Worm (Caenorhabditis elegans) whole organism, L2 larva: ENCODE results near the gene npr-38.
A peak's percentile ranks its signal among the peaks of the same experiment; 100 is the strongest.

Source experiments
- C34F6.9 ChIP-seq: fragments of 150-350 bp; optimal IDR thresholded peaks from 2 replicates; lab custom pipeline; 2014; ENCODE audit warnings: missing biosample characterization, missing genetic modification characterization
- F13H6.1 ChIP-seq: sonication (generic microtip); optimal IDR thresholded peaks from 2 replicates; lab custom pipeline; 2016; ENCODE audit warnings: missing genetic modification characterization, missing compliant biosample characterization
- Y55F3AM.14 ChIP-seq: fragments of 200-800 bp; sonication (Bioruptor generic); optimal IDR thresholded peaks from 2 replicates; lab custom pipeline; 2018; ENCODE audit warnings: mild to moderate bottlenecking, missing genetic modification characterization, missing compliant biosample characterization
- alr-1 ChIP-seq: fragments of 150-350 bp; optimal IDR thresholded peaks from 2 replicates; lab custom pipeline; 2014; ENCODE audit warnings: missing biosample characterization, missing genetic modification characterization
- aly-2 ChIP-seq: fragments of 150-350 bp; optimal IDR thresholded peaks from 2 replicates; lab custom pipeline; 2014; ENCODE audit warnings: missing biosample characterization, missing genetic modification characterization
- blmp-1 ChIP-seq: sonication (generic microtip); optimal IDR thresholded peaks from 2 replicates; lab custom pipeline; 2017; ENCODE audit warnings: missing genetic modification characterization, mild to moderate bottlenecking, missing compliant biosample characterization, antibody characterized with exemption, moderate library complexity; ENCODE audit not compliant: insufficient read depth
- ceh-16 ChIP-seq: fragments of 150-350 bp; optimal IDR thresholded peaks from 2 replicates; lab custom pipeline; 2014; ENCODE audit warnings: missing biosample characterization, missing genetic modification characterization
- ceh-82 ChIP-seq: fragments of 150-350 bp; optimal IDR thresholded peaks from 2 replicates; lab custom pipeline; 2014; ENCODE audit warnings: missing biosample characterization, missing genetic modification characterization
- crh-2 ChIP-seq: sonication (generic microtip); optimal IDR thresholded peaks from 2 replicates; lab custom pipeline; 2017; ENCODE audit warnings: missing biosample characterization, missing genetic modification characterization
- dmd-4 ChIP-seq: sonication (generic microtip); optimal IDR thresholded peaks from 2 replicates; lab custom pipeline; 2017; ENCODE audit warnings: missing biosample characterization, missing genetic modification characterization
- egl-27 ChIP-seq: sonication (generic microtip); optimal IDR thresholded peaks from 3 replicates; lab custom pipeline; 2017; ENCODE audit warnings: missing biosample characterization, missing genetic modification reagents, missing genetic modification characterization
- fos-1 ChIP-seq: fragments of 150-350 bp; optimal IDR thresholded peaks from 2 replicates; lab custom pipeline; 2014; ENCODE audit warnings: missing biosample characterization, missing genetic modification characterization
- gmeb-1 ChIP-seq: fragments of 150-350 bp; optimal IDR thresholded peaks from 2 replicates; lab custom pipeline; 2014; ENCODE audit warnings: missing biosample characterization, missing genetic modification characterization
- lin-11 ChIP-seq: fragments of 150-350 bp; sonication (generic microtip); optimal IDR thresholded peaks from 2 replicates; lab custom pipeline; 2014; ENCODE audit warnings: missing biosample characterization, missing genetic modification characterization, inconsistent platforms, mixed read lengths
- lin-13 ChIP-seq: fragments of 150-350 bp; optimal IDR thresholded peaks from 2 replicates; lab custom pipeline; 2014; ENCODE audit warnings: missing biosample characterization, missing genetic modification reagents, missing genetic modification characterization
- lin-39 ChIP-seq: fragments of 150-350 bp; optimal IDR thresholded peaks from 2 replicates; lab custom pipeline; 2014; ENCODE audit warnings: missing biosample characterization, missing genetic modification reagents, missing genetic modification characterization
- mab-5 ChIP-seq: fragments of 150-350 bp; optimal IDR thresholded peaks from 2 replicates; lab custom pipeline; 2014; ENCODE audit warnings: missing biosample characterization, missing genetic modification characterization
- mbf-1 ChIP-seq: sonication (generic microtip); optimal IDR thresholded peaks from 2 replicates; lab custom pipeline; 2017; ENCODE audit warnings: missing biosample characterization, missing genetic modification characterization
- nhr-10 ChIP-seq: sonication (generic microtip); optimal IDR thresholded peaks from 2 replicates; lab custom pipeline; 2017; ENCODE audit warnings: missing biosample characterization, missing genetic modification characterization
- nhr-12 ChIP-seq: fragments of 150-350 bp; optimal IDR thresholded peaks from 2 replicates; lab custom pipeline; 2014; ENCODE audit warnings: missing biosample characterization, missing genetic modification characterization
- nhr-129 ChIP-seq: fragments of 150-350 bp; optimal IDR thresholded peaks from 2 replicates; lab custom pipeline; 2014; ENCODE audit warnings: missing biosample characterization, missing genetic modification characterization
- nhr-21 ChIP-seq: fragments of 150-350 bp; optimal IDR thresholded peaks from 2 replicates; lab custom pipeline; 2014; ENCODE audit warnings: missing biosample characterization, missing genetic modification characterization
- nhr-23 ChIP-seq: fragments of 150-350 bp; optimal IDR thresholded peaks from 2 replicates; lab custom pipeline; 2014; ENCODE audit warnings: missing biosample characterization, missing genetic modification reagents, missing genetic modification characterization
- nhr-237 ChIP-seq: fragments of 150-350 bp; optimal IDR thresholded peaks from 2 replicates; lab custom pipeline; 2014; ENCODE audit warnings: missing biosample characterization, missing genetic modification characterization
- nhr-25 ChIP-seq: fragments of 150-350 bp; sonication (generic microtip); optimal IDR thresholded peaks from 3 replicates; lab custom pipeline; 2014; ENCODE audit warnings: missing biosample characterization, missing genetic modification characterization
- peb-1 ChIP-seq: fragments of 150-350 bp; optimal IDR thresholded peaks from 2 replicates; lab custom pipeline; 2014; ENCODE audit warnings: missing biosample characterization, missing genetic modification characterization
- sem-4 ChIP-seq: fragments of 150-350 bp; optimal IDR thresholded peaks from 2 replicates; lab custom pipeline; 2014; ENCODE audit warnings: missing biosample characterization, missing genetic modification reagents, missing genetic modification characterization
- sma-3 ChIP-seq: sonication (generic microtip); optimal IDR thresholded peaks from 2 replicates; lab custom pipeline; 2016; ENCODE audit warnings: missing genetic modification reagents, missing genetic modification characterization, missing compliant biosample characterization
- sma-9 ChIP-seq, 2 experiments: fragments of 150-350 bp in 1 of 2; sonication (generic microtip) in 1 of 2; optimal IDR thresholded peaks; 2 replicates each; lab custom pipeline; 2014 to 2016; ENCODE audit warnings: missing genetic modification characterization in 2 of 2, mild to moderate bottlenecking in 1 of 2, missing biosample characterization in 1 of 2, missing compliant biosample characterization in 1 of 2, missing genetic modification reagents in 1 of 2, moderate library complexity in 1 of 2
- snpc-4 ChIP-seq: fragments of 150-350 bp; optimal IDR thresholded peaks from 2 replicates; lab custom pipeline; 2014; ENCODE audit warnings: missing biosample characterization, missing genetic modification characterization
- unc-39 ChIP-seq: fragments of 150-350 bp; optimal IDR thresholded peaks from 2 replicates; lab custom pipeline; 2014; ENCODE audit warnings: missing biosample characterization, missing genetic modification characterization
- unc-55 ChIP-seq: fragments of 150-350 bp; sonication (generic microtip); optimal IDR thresholded peaks from 3 replicates; lab custom pipeline; 2014; ENCODE audit warnings: missing biosample characterization, missing genetic modification reagents, missing genetic modification characterization
- unc-62 ChIP-seq: fragments of 150-350 bp; optimal IDR thresholded peaks from 2 replicates; lab custom pipeline; 2014; ENCODE audit warnings: missing biosample characterization, missing genetic modification reagents, missing genetic modification characterization
- ztf-1 ChIP-seq: fragments of 200-800 bp; sonication (Bioruptor generic); conservative IDR thresholded peaks from 2 replicates; pipeline ENCODE4 v1.3.6; 2022; ENCODE audit warnings: missing genetic modification characterization, missing compliant biosample characterization

npr-38 gene

ce11 chrX:6299641-6300240 lies 11.8 kb upstream of the npr-38 start, which contains the start of gene cest-16:
Gene cest-16 (plus strand): TSS chrX:6299942.
- peak; percentile 25 for TF ChIP-seq nhr-129
- no peak for TF ChIP-seq crh-2 (tag; lab: Kevin White, UChicago)
- no peak for TF ChIP-seq nhr-237 (tag; lab: Kevin White, UChicago)
- no peak for TF ChIP-seq lin-11 (tag; lab: Kevin White, UChicago)
- TF ChIP-seq sem-4 (tag; lab: Kevin White, UChicago): no peak
- no peak for TF ChIP-seq ceh-82
- no peak for TF ChIP-seq unc-62 (GFP tag; lab: Kevin White, UChicago)
- no peak for TF ChIP-seq F13H6.1
- TF ChIP-seq nhr-23 (tag; lab: Kevin White, UChicago): no peak
- TF ChIP-seq, all 48 proteins: peak for 1

ce11 chrX:6318803-6319202 lies 7.3 kb downstream of the npr-38 start:
- TF ChIP-seq alr-1 (tag; lab: Kevin White, UChicago) (no peak), crh-2 (tag; lab: Kevin White, UChicago) (no peak), lin-11 (tag; lab: Kevin White, UChicago) (no peak), unc-55 (GFP tag; lab: Kevin White, UChicago) (no peak), sma-9 (GFP tag; optimal IDR thresholded peaks at IDR 0.05; lab: Kevin White, UChicago) (peak; percentile 81), sma-9 (tag; optimal IDR thresholded peaks at IDR 0.05; lab: Kevin White, UChicago) (no peak), Y55F3AM.14 (GFP tag; lab: Kevin White, UChicago) (no peak), C34F6.9 (tag; lab: Kevin White, UChicago) (no peak), mab-5 (tag; lab: Kevin White, UChicago) (no peak), nhr-237 (tag; lab: Kevin White, UChicago) (no peak), fos-1 (tag; lab: Kevin White, UChicago) (peak; percentile 28), ztf-1 (no peak), ceh-16 (tag; lab: Kevin White, UChicago) (peak; percentile 28), egl-27 (tag; lab: Kevin White, UChicago) (peak; percentile 43), sma-3 (GFP tag; lab: Kevin White, UChicago) (peak; percentile 21)

- no peak for TF ChIP-seq blmp-1 (tag; lab: Kevin White, UChicago)
These were observed 8.1 kb downstream of the npr-38 start, which contains the start of gene chtb-3 for ce11 chrX:6319546-6319945. Gene chtb-3 (minus strand): TSS chrX:6319646.

- peak; percentile 58 for TF ChIP-seq egl-27 (tag; lab: Kevin White, UChicago)
- peak; percentile 41 for TF ChIP-seq ceh-16 (tag; lab: Kevin White, UChicago)
- TF ChIP-seq lin-39 (tag; lab: Kevin White, UChicago): no peak
- no peak for TF ChIP-seq mab-5 (tag; lab: Kevin White, UChicago)
- no peak for TF ChIP-seq peb-1 (tag; lab: Kevin White, UChicago)
- no peak for TF ChIP-seq Y55F3AM.14 (GFP tag; lab: Kevin White, UChicago)
- no peak for TF ChIP-seq unc-39 (tag; lab: Kevin White, UChicago)
- TF ChIP-seq ceh-82: no peak
- TF ChIP-seq lin-11 (tag; lab: Kevin White, UChicago): no peak
- no peak for TF ChIP-seq mbf-1 (tag; lab: Kevin White, UChicago)
- TF ChIP-seq nhr-25 (tag; lab: Kevin White, UChicago): peak; percentile 81
- no peak for TF ChIP-seq sem-4 (tag; lab: Kevin White, UChicago)
- TF ChIP-seq nhr-10 (tag; lab: Kevin White, UChicago): no peak
- no peak for TF ChIP-seq unc-62 (GFP tag; lab: Kevin White, UChicago)
- TF ChIP-seq blmp-1 (tag; lab: Kevin White, UChicago): peak; percentile 69
- TF ChIP-seq sma-3 (GFP tag; lab: Kevin White, UChicago): peak; percentile 18
- peak; percentile 13 for TF ChIP-seq nhr-21 (tag; lab: Kevin White, UChicago)
- TF ChIP-seq lin-13 (GFP tag; lab: Kevin White, UChicago): no peak
- peak; percentile 9 for TF ChIP-seq sma-9 (GFP tag; optimal IDR thresholded peaks at IDR 0.05; lab: Kevin White, UChicago)
- no peak for TF ChIP-seq sma-9 (tag; optimal IDR thresholded peaks at IDR 0.05; lab: Kevin White, UChicago)
- TF ChIP-seq ztf-1: no peak
- TF ChIP-seq snpc-4 (tag; lab: Kevin White, UChicago): no peak
- TF ChIP-seq nhr-12 (tag; lab: Kevin White, UChicago): no peak
- no peak for TF ChIP-seq C34F6.9 (tag; lab: Kevin White, UChicago)
- TF ChIP-seq dmd-4 (tag; lab: Kevin White, UChicago): no peak
- no peak for TF ChIP-seq aly-2
- TF ChIP-seq gmeb-1 (tag; lab: Kevin White, UChicago): no peak
- no peak for TF ChIP-seq nhr-237 (tag; lab: Kevin White, UChicago)
- peak; percentile 22 for TF ChIP-seq fos-1 (tag; lab: Kevin White, UChicago)
- peak; percentile 25 for TF ChIP-seq crh-2 (tag; lab: Kevin White, UChicago)
These were observed 9.4 kb downstream of the npr-38 start for ce11 chrX:6320887-6321286.
